Worm (Caenorhabditis elegans) whole organism, young adult: ENCODE data around the gene F40F9.3.
A peak's percentile ranks its signal among the peaks of the same experiment; 100 is the strongest.

Experiments
- B0035.1 ChIP-seq: sonication (generic microtip); optimal IDR thresholded peaks from 2 replicates; lab custom pipeline; 2016; ENCODE audit warnings: missing genetic modification characterization, mild to moderate bottlenecking, missing compliant biosample characterization, missing genotype, missing genetic modification reagents
- D2030.7 ChIP-seq: fragments of 200-800 bp; sonication (Bioruptor generic); IDR thresholded peaks from 2 replicates; pipeline ENCODE4 v1.3.6; 2022; ENCODE audit warnings: missing genetic modification reagents, missing genetic modification characterization, missing compliant biosample characterization
- F10E7.11 ChIP-seq: sonication (generic microtip); optimal IDR thresholded peaks from 2 replicates; lab custom pipeline; 2017; ENCODE audit warnings: mild to moderate bottlenecking, missing genetic modification characterization, moderate library complexity, missing compliant biosample characterization
- F22D6.2 ChIP-seq: sonication (generic microtip); optimal IDR thresholded peaks from 2 replicates; lab custom pipeline; 2016; ENCODE audit warnings: mild to moderate bottlenecking, missing genetic modification characterization, missing compliant biosample characterization
- F23B12.7 ChIP-seq: sonication (generic microtip); optimal IDR thresholded peaks from 2 replicates; lab custom pipeline; 2017; ENCODE audit warnings: missing genetic modification characterization, mild to moderate bottlenecking, missing compliant biosample characterization, antibody characterized with exemption, moderate library complexity; ENCODE audit not compliant: insufficient read depth
- F49E8.2 ChIP-seq: sonication (generic microtip); optimal IDR thresholded peaks from 3 replicates; lab custom pipeline; 2017; ENCODE audit warnings: missing genetic modification characterization, mild to moderate bottlenecking, missing compliant biosample characterization, antibody characterized with exemption, moderate library complexity; ENCODE audit not compliant: insufficient read depth
- F55B11.4 ChIP-seq: sonication (generic microtip); optimal IDR thresholded peaks from 2 replicates; lab custom pipeline; 2016; ENCODE audit warnings: missing compliant biosample characterization, missing genetic modification characterization, borderline replicate concordance; ENCODE audit not compliant: insufficient read depth
- K12H6.12 ChIP-seq: fragments of 200-800 bp; sonication (Bioruptor generic); optimal IDR thresholded peaks from 2 replicates; lab custom pipeline; 2018; ENCODE audit warnings: mild to moderate bottlenecking, missing genetic modification characterization, missing compliant biosample characterization
- Y53F4B.3 ChIP-seq: fragments of 200-800 bp; sonication (Bioruptor generic); IDR thresholded peaks from 2 replicates; pipeline ENCODE4 v1.3.6; 2022; ENCODE audit warnings: missing genetic modification reagents, missing genetic modification characterization, missing compliant biosample characterization
- Y67H2A.10 ChIP-seq: fragments of 200-800 bp; sonication (Bioruptor generic); conservative IDR thresholded peaks from 2 replicates; pipeline ENCODE4 v1.3.6; 2022; ENCODE audit warnings: missing genetic modification reagents, missing genetic modification characterization, missing compliant biosample characterization
- Y95B8A.8 ChIP-seq: fragments of 200-800 bp; sonication (Bioruptor generic); IDR thresholded peaks from 2 replicates; pipeline ENCODE4 v1.3.6; 2022; ENCODE audit warnings: missing genetic modification reagents, missing genetic modification characterization, missing compliant biosample characterization
- aptf-2 ChIP-seq: fragments of 200-800 bp; sonication (Bioruptor generic); conservative IDR thresholded peaks from 2 replicates; pipeline ENCODE4 v1.3.6; 2022; ENCODE audit warnings: missing genetic modification reagents, missing genetic modification characterization, missing compliant biosample characterization
- cebp-1 ChIP-seq, 2 experiments: fragments of 200-800 bp in 1 of 2; sonication (Bioruptor generic) in 1 of 2; sonication (generic microtip) in 1 of 2; IDR thresholded peaks in 1 of 2; optimal IDR thresholded peaks in 1 of 2; 2 replicates each; pipeline versions ENCODE4 v1.3.6 to Lab custom; 2017 to 2022; ENCODE audit warnings: missing compliant biosample characterization in 2 of 2, missing genetic modification characterization in 2 of 2, mild to moderate bottlenecking in 1 of 2, missing genetic modification reagents in 1 of 2, moderate library complexity in 1 of 2
- ceh-27 ChIP-seq: fragments of 200-800 bp; sonication (Bioruptor generic); optimal IDR thresholded peaks from 2 replicates; lab custom pipeline; 2018; ENCODE audit warnings: mild to moderate bottlenecking, missing genetic modification characterization, moderate library complexity, missing compliant biosample characterization
- ceh-91 ChIP-seq: fragments of 200-800 bp; sonication (Bioruptor generic); IDR thresholded peaks from 2 replicates; pipeline ENCODE4 v1.3.6; 2022; ENCODE audit warnings: missing genetic modification reagents, missing genetic modification characterization, missing compliant biosample characterization
- dox-1 ChIP-seq: fragments of 200-800 bp; sonication (Bioruptor generic); IDR thresholded peaks from 2 replicates; pipeline ENCODE4 v1.3.6; 2022; ENCODE audit warnings: missing genetic modification reagents, missing genetic modification characterization, missing compliant biosample characterization
- dpl-1 ChIP-seq: fragments of 150-350 bp; optimal IDR thresholded peaks from 2 replicates; lab custom pipeline; 2014; ENCODE audit warnings: missing biosample characterization, missing genetic modification reagents, missing genetic modification characterization
- gei-17 ChIP-seq: fragments of 200-800 bp; sonication (Bioruptor generic); optimal IDR thresholded peaks from 2 replicates; lab custom pipeline; 2018; ENCODE audit warnings: mild to moderate bottlenecking, missing genetic modification characterization, missing compliant biosample characterization
- hmg-1.2 ChIP-seq: fragments of 200-800 bp; sonication (Bioruptor generic); IDR thresholded peaks from 2 replicates; pipeline ENCODE4 v1.3.6; 2022; ENCODE audit warnings: missing genetic modification reagents, missing genetic modification characterization, missing compliant biosample characterization
- hrde-1 ChIP-seq: sonication (generic microtip); optimal IDR thresholded peaks from 2 replicates; lab custom pipeline; 2016; ENCODE audit warnings: missing genetic modification characterization, mild to moderate bottlenecking, missing compliant biosample characterization, moderate library complexity, missing genotype, missing genetic modification reagents, borderline replicate concordance
- madf-8 ChIP-seq: fragments of 200-800 bp; sonication (Bioruptor generic); conservative IDR thresholded peaks from 2 replicates; pipeline ENCODE4 v1.3.6; 2022; ENCODE audit warnings: missing genetic modification reagents, missing genetic modification characterization, missing compliant biosample characterization
- mel-28 ChIP-seq: sonication (generic microtip); optimal IDR thresholded peaks from 2 replicates; lab custom pipeline; 2016; ENCODE audit warnings: borderline replicate concordance, mild to moderate bottlenecking, missing genetic modification characterization, missing compliant biosample characterization
- nfyb-1 ChIP-seq: fragments of 200-800 bp; sonication (Bioruptor generic); IDR thresholded peaks from 2 replicates; pipeline ENCODE4 v1.3.6; 2022; ENCODE audit warnings: missing genetic modification reagents, missing genetic modification characterization, missing compliant biosample characterization
- nhr-27 ChIP-seq: fragments of 200-800 bp; sonication (Bioruptor generic); optimal IDR thresholded peaks from 2 replicates; lab custom pipeline; 2018; ENCODE audit warnings: mild to moderate bottlenecking, missing genetic modification characterization, moderate library complexity, missing compliant biosample characterization
- nhr-80 ChIP-seq: sonication (generic microtip); optimal IDR thresholded peaks from 2 replicates; lab custom pipeline; 2016; ENCODE audit warnings: missing genetic modification characterization, missing compliant biosample characterization
- pbrm-1 ChIP-seq: fragments of 200-800 bp; sonication (Bioruptor generic); IDR thresholded peaks from 2 replicates; pipeline ENCODE4 v1.3.6; 2022; ENCODE audit warnings: missing genetic modification reagents, missing genetic modification characterization, missing compliant biosample characterization
- rpc-1 ChIP-seq, 2 experiments: fragments of 150-350 bp in 1 of 2; sonication (generic microtip) in 1 of 2; optimal IDR thresholded peaks; 2 replicates each; lab custom pipeline; 2014 to 2018; ENCODE audit warnings: missing biosample characterization in 1 of 2, missing genetic modification characterization in 1 of 2, missing genetic modification reagents in 1 of 2, missing genotype in 1 of 2
- tbp1 ChIP-seq: fragments of 200-800 bp; sonication (Bioruptor generic); optimal IDR thresholded peaks from 2 replicates; lab custom pipeline; 2018; ENCODE audit warnings: mild to moderate bottlenecking, missing genetic modification characterization, missing compliant biosample characterization
- unc-130 ChIP-seq: sonication (generic microtip); optimal IDR thresholded peaks from 2 replicates; lab custom pipeline; 2016; ENCODE audit warnings: missing genetic modification reagents, missing genetic modification characterization, missing compliant biosample characterization
- zim-3 ChIP-seq: sonication (generic microtip); optimal IDR thresholded peaks from 2 replicates; lab custom pipeline; 2017; ENCODE audit warnings: mild to moderate bottlenecking, missing genetic modification characterization, moderate library complexity, missing compliant biosample characterization
- ztf-18 ChIP-seq: sonication (generic microtip); optimal IDR thresholded peaks from 2 replicates; lab custom pipeline; 2016; ENCODE audit warnings: missing genotype, mild to moderate bottlenecking, missing genetic modification characterization, missing compliant biosample characterization

Gene F40F9.3

DNA sequence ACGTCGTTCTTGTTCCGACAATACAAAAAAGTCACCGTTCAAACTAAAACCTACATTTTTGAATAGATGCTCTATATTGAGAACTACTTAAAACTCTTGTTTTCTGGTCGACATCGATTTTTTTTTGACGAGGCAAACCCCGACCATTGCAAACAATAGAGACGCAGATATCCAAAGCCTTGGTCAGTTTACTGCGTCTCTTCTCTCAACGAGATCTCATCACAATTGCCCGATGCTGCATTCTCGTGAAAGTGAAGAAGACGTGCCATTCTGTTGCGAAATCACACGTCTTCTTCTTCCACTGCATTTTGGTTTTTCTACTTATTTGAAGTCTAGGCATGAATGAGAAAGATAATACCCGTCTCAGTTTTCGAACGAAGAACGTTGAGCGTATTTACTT, 10.6 kb upstream of the F40F9.3 start:
- TF ChIP-seq Y95B8A.8 (GFP tag; lab: Robert Waterston, UW) (no peak), madf-8 (GFP tag; lab: Robert Waterston, UW) (no peak), F22D6.2 (no peak), tbp1 (GFP tag; lab: Kevin White, UChicago) (no peak), rpc-1 (optimal IDR thresholded peaks at IDR 0.05; lab: Kevin White, UChicago) (no peak), rpc-1 (tag; optimal IDR thresholded peaks at IDR 0.05; lab: Kevin White, UChicago) (no peak), hmg-1.2 (GFP tag; lab: Robert Waterston, UW) (peak; percentile 63; the same call in 1 of the 2 replicates), D2030.7 (GFP tag; lab: Robert Waterston, UW) (no peak), F23B12.7 (tag; lab: Kevin White, UChicago) (no peak), nhr-27 (tag; lab: Kevin White, UChicago) (no peak), ceh-27 (GFP tag; lab: Kevin White, UChicago) (peak; percentile 74), dpl-1 (GFP tag; lab: Kevin White, UChicago) (no peak), B0035.1 (tag; lab: Kevin White, UChicago) (no peak), Y67H2A.10 (GFP tag; lab: Robert Waterston, UW) (no peak), cebp-1 (GFP tag; IDR thresholded peaks at IDR 0.05; lab: Robert Waterston, UW) (peak; percentile 78; the same call in 1 of the 2 replicates), cebp-1 (tag; optimal IDR thresholded peaks at IDR 0.05; lab: Kevin White, UChicago) (peak; percentile 96), K12H6.12 (tag; lab: Kevin White, UChicago) (peak; percentile 47)

DNA sequence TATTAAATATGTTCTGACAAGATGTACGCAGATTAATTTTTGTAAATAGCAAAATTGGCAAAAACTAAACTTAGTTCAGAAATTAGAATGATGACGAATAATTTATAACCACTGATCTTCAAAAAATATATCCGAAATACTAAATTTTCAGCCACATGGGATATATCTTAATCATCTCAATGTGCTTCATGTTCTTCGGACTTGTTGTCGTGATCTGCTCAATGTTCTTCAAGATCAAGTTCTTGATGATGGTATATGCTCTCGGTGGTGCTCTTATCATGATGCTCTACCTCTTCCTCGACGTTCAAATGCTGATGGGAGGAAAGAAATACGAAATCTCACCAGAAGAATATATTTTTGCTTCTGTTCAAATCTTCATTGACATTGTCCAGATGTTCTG, 8.4 kb upstream of the F40F9.3 start:
- TF ChIP-seq zim-3 (no peak), aptf-2 (GFP tag; lab: Robert Waterston, UW) (no peak), nfyb-1 (GFP tag; lab: Robert Waterston, UW) (no peak), F10E7.11 (tag; lab: Kevin White, UChicago) (no peak), Y53F4B.3 (GFP tag; lab: Robert Waterston, UW) (no peak), pbrm-1 (no peak), K12H6.12 (tag; lab: Kevin White, UChicago) (no peak), F22D6.2 (no peak), dox-1 (GFP tag; lab: Robert Waterston, UW) (no peak), gei-17 (GFP tag; lab: Kevin White, UChicago) (no peak), hmg-1.2 (GFP tag; lab: Robert Waterston, UW) (no peak), ceh-91 (GFP tag; lab: Robert Waterston, UW) (no peak), F49E8.2 (tag; lab: Kevin White, UChicago) (no peak), ceh-27 (GFP tag; lab: Kevin White, UChicago) (no peak), tbp1 (GFP tag; lab: Kevin White, UChicago) (no peak), hrde-1 (tag; lab: Kevin White, UChicago) (no peak), unc-130 (GFP tag; lab: Kevin White, UChicago) (no peak)

DNA sequence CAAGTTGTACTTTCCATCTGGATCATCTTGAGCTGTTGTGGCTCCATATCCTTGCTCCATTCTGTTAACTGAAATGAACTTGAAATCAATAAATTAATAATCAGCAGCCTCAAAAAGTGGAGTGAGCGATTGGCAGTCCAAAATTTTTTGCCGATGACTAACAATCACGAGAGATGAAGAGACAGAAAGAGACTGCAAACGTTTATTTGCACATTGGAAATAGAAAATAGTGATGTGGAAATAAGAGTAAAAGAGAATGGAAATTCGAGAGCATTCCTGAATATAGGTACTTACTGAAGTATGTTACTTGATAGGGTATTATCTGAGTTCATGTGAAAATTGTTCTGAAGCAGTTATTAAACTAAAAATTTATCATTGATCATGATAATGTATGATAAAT, 5.3 kb upstream of the F40F9.3 start, which contains the start of gene tag-120:
tag-120 (minus strand) TSS at position 68 of the 400 bp plus-strand sequence.
- TF ChIP-seq nhr-80 (peak; percentile 49), F55B11.4 (tag; lab: Kevin White, UChicago) (no peak)

DNA sequence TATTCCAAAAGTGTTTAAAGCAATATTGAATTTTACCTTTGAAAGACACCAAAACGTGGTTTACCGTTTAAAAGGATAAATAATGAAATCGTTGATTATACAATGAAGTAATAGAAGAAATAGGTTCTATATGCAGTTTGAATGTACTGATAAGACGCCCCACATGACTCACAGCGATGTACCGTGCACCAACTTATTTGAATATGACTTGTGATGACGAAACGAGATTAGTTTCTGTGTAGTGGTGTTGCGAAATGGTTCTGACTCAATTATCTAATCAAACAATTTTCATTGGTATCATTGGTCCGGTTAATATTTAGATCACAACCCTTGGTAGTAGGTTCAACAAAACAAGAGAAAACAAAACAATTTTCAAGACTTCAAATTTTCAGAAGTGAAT, 3.8 kb upstream of the F40F9.3 start:
- TF ChIP-seq madf-8 (GFP tag; lab: Robert Waterston, UW) (no peak), nhr-80 (peak; percentile 45), cebp-1 (GFP tag; IDR thresholded peaks at IDR 0.05; lab: Robert Waterston, UW) (peak; percentile 83), cebp-1 (tag; optimal IDR thresholded peaks at IDR 0.05; lab: Kevin White, UChicago) (no peak), mel-28 (tag; lab: Kevin White, UChicago) (no peak), ztf-18 (tag; lab: Kevin White, UChicago) (no peak)
